Worm (Caenorhabditis elegans) whole organism, mixed stage, embryonic: ENCODE measurements around the gene F38E11.9.

Source experiments
- M03D4.4 ChIP-seq: sonication (generic microtip); optimal IDR thresholded peaks from 2 replicates; lab custom pipeline; 2017; ENCODE audit warnings: mild to moderate bottlenecking, missing genetic modification characterization, missing compliant biosample characterization
- bed-3 ChIP-seq: fragments of 200-800 bp; sonication (Bioruptor generic); optimal IDR thresholded peaks from 3 replicates; lab custom pipeline; 2018; ENCODE audit warnings: mild to moderate bottlenecking, missing genetic modification characterization, moderate library complexity, missing compliant biosample characterization
- blmp-1 ChIP-seq: fragments of 150-350 bp; optimal IDR thresholded peaks from 2 replicates; lab custom pipeline; 2014; ENCODE audit warnings: missing biosample characterization, missing genetic modification characterization
- ceh-39 ChIP-seq: fragments of 150-350 bp; optimal IDR thresholded peaks from 2 replicates; lab custom pipeline; 2014; ENCODE audit warnings: missing biosample characterization, missing genetic modification characterization
- ceh-43 ChIP-seq: fragments of 200-800 bp; sonication (Bioruptor generic); optimal IDR thresholded peaks from 2 replicates; lab custom pipeline; 2018; ENCODE audit warnings: mild to moderate bottlenecking, missing genetic modification characterization, moderate library complexity, missing compliant biosample characterization
- ceh-83 ChIP-seq: fragments of 200-800 bp; sonication (Bioruptor generic); optimal IDR thresholded peaks from 2 replicates; lab custom pipeline; 2018; ENCODE audit warnings: mild to moderate bottlenecking, missing genetic modification characterization, missing compliant biosample characterization
- ces-1 ChIP-seq: fragments of 150-350 bp; optimal IDR thresholded peaks from 2 replicates; lab custom pipeline; 2014; ENCODE audit warnings: missing biosample characterization, missing genetic modification reagents, missing genetic modification characterization
- drap-1 ChIP-seq: fragments of 200-800 bp; sonication (Bioruptor generic); optimal IDR thresholded peaks from 3 replicates; lab custom pipeline; 2018; ENCODE audit warnings: mild to moderate bottlenecking, missing genetic modification characterization, missing compliant biosample characterization
- elt-1 ChIP-seq: sonication (generic microtip); optimal IDR thresholded peaks from 2 replicates; lab custom pipeline; 2017; ENCODE audit warnings: missing genetic modification characterization, mild to moderate bottlenecking, missing compliant biosample characterization, antibody characterized with exemption, moderate library complexity, borderline replicate concordance; ENCODE audit not compliant: insufficient read depth
- elt-3 ChIP-seq: fragments of 150-350 bp; optimal IDR thresholded peaks from 2 replicates; lab custom pipeline; 2014; ENCODE audit warnings: missing biosample characterization, missing genetic modification characterization
- flh-1 ChIP-seq: fragments of 200-800 bp; sonication (Bioruptor generic); optimal IDR thresholded peaks from 2 replicates; lab custom pipeline; 2018; ENCODE audit warnings: mild to moderate bottlenecking, missing genetic modification characterization, moderate library complexity, missing compliant biosample characterization
- ham-2 ChIP-seq: fragments of 200-800 bp; sonication (Bioruptor generic); optimal IDR thresholded peaks from 2 replicates; lab custom pipeline; 2018; ENCODE audit warnings: mild to moderate bottlenecking, missing genetic modification characterization, missing compliant biosample characterization
- hlh-1 ChIP-seq: fragments of 150-350 bp; optimal IDR thresholded peaks from 2 replicates; lab custom pipeline; 2014; ENCODE audit warnings: missing biosample characterization, missing genetic modification reagents, missing genetic modification characterization
- lin-13 ChIP-seq: fragments of 150-350 bp; optimal IDR thresholded peaks from 2 replicates; lab custom pipeline; 2014; ENCODE audit warnings: missing biosample characterization, missing genetic modification characterization
- lin-32 ChIP-seq: fragments of 200-800 bp; sonication (Bioruptor generic); optimal IDR thresholded peaks from 2 replicates; lab custom pipeline; 2018; ENCODE audit warnings: mild to moderate bottlenecking, missing genetic modification characterization, missing compliant biosample characterization
- lsy-2 ChIP-seq: fragments of 150-350 bp; optimal IDR thresholded peaks from 2 replicates; lab custom pipeline; 2014; ENCODE audit warnings: missing biosample characterization, missing genetic modification characterization
- mab-5 ChIP-seq: fragments of 150-350 bp; optimal IDR thresholded peaks from 2 replicates; lab custom pipeline; 2014; ENCODE audit warnings: missing biosample characterization, missing genetic modification characterization
- mls-2 ChIP-seq: sonication (generic microtip); optimal IDR thresholded peaks from 2 replicates; lab custom pipeline; 2016; ENCODE audit warnings: mild to moderate bottlenecking, missing genetic modification characterization, moderate library complexity, missing compliant biosample characterization
- nhr-12 ChIP-seq: fragments of 150-350 bp; optimal IDR thresholded peaks from 2 replicates; lab custom pipeline; 2014; ENCODE audit warnings: missing biosample characterization, missing genetic modification characterization
- nhr-2 ChIP-seq: fragments of 150-350 bp; optimal IDR thresholded peaks from 2 replicates; lab custom pipeline; 2014; ENCODE audit warnings: missing biosample characterization, missing genetic modification characterization
- nhr-28 ChIP-seq: fragments of 150-350 bp; optimal IDR thresholded peaks from 2 replicates; lab custom pipeline; 2014; ENCODE audit warnings: missing biosample characterization, missing genetic modification characterization
- nhr-76 ChIP-seq: sonication (generic microtip); optimal IDR thresholded peaks from 2 replicates; lab custom pipeline; 2017; ENCODE audit warnings: missing biosample characterization, missing genetic modification characterization
- pha-4 ChIP-seq: fragments of 150-350 bp; optimal IDR thresholded peaks from 2 replicates; lab custom pipeline; 2018; ENCODE audit warnings: missing biosample characterization, missing genetic modification reagents, missing genetic modification characterization
- sem-2 ChIP-seq: fragments of 200-800 bp; sonication (Bioruptor generic); optimal IDR thresholded peaks from 2 replicates; lab custom pipeline; 2018; ENCODE audit warnings: mild to moderate bottlenecking, missing genetic modification characterization, missing compliant biosample characterization
- sptf-1 ChIP-seq: sonication (generic microtip); optimal IDR thresholded peaks from 2 replicates; lab custom pipeline; 2017; ENCODE audit warnings: mild to moderate bottlenecking, missing genetic modification characterization, moderate library complexity, missing compliant biosample characterization
- tbx-8 ChIP-seq: fragments of 200-800 bp; sonication (Bioruptor generic); optimal IDR thresholded peaks from 2 replicates; lab custom pipeline; 2018; ENCODE audit warnings: mild to moderate bottlenecking, missing genetic modification characterization, moderate library complexity, missing compliant biosample characterization
- unc-120 ChIP-seq: sonication (generic microtip); optimal IDR thresholded peaks from 2 replicates; lab custom pipeline; 2017; ENCODE audit warnings: missing genetic modification characterization, missing compliant biosample characterization; ENCODE audit not compliant: poor library complexity, severe bottlenecking
- unc-62 ChIP-seq: fragments of 150-350 bp; optimal IDR thresholded peaks from 2 replicates; lab custom pipeline; 2014; ENCODE audit warnings: missing biosample characterization, missing genetic modification reagents, missing genetic modification characterization
- zip-8 ChIP-seq: fragments of 150-350 bp; optimal IDR thresholded peaks from 2 replicates; lab custom pipeline; 2014; ENCODE audit warnings: missing biosample characterization, missing genetic modification characterization
- ztf-11 ChIP-seq: fragments of 150-350 bp; optimal IDR thresholded peaks from 2 replicates; lab custom pipeline; 2014; ENCODE audit warnings: missing biosample characterization, missing genetic modification characterization

Gene F38E11.9

ce11 chrIV:9403761-9404420 is 39.9 kb downstream of the F38E11.9 start:
- no peak for TF ChIP-seq flh-1 (GFP tag; lab: Kevin White, UChicago)
- no peak for TF ChIP-seq sptf-1 (tag; lab: Kevin White, UChicago)
- TF ChIP-seq elt-1, result no peak
- no peak for TF ChIP-seq unc-120 (tag; lab: Kevin White, UChicago)
- TF ChIP-seq hlh-1 (tag; lab: Kevin White, UChicago), result no peak
- TF ChIP-seq bed-3, result no peak
- TF ChIP-seq nhr-12 (tag; lab: Kevin White, UChicago), result no peak
- TF ChIP-seq elt-3 (tag; lab: Kevin White, UChicago), result no peak
- TF ChIP-seq lsy-2 (tag; lab: Kevin White, UChicago), result no peak
- TF ChIP-seq M03D4.4, result no peak
- TF ChIP-seq lin-13 (tag; lab: Kevin White, UChicago), result no peak
- no peak for TF ChIP-seq unc-62 (GFP tag; lab: Kevin White, UChicago)
- no peak for TF ChIP-seq nhr-76 (tag; lab: Kevin White, UChicago)
- TF ChIP-seq ceh-83 (GFP tag; lab: Kevin White, UChicago), result no peak
- TF ChIP-seq blmp-1, result no peak
- TF ChIP-seq ham-2 (GFP tag; lab: Kevin White, UChicago), result no peak
- no peak for TF ChIP-seq tbx-8 (GFP tag; lab: Kevin White, UChicago)
- no peak for TF ChIP-seq nhr-28
- TF ChIP-seq ceh-43 (GFP tag; lab: Kevin White, UChicago), result no peak

ce11 chrIV:9401715-9402114 is 42.1 kb downstream of the F38E11.9 start, which contains the start of gene F56D5.6:
TSS of gene F56D5.6 (plus strand) at chrIV:9401922.
- TF ChIP-seq nhr-76 (tag; lab: Kevin White, UChicago) (no peak), ceh-83 (GFP tag; lab: Kevin White, UChicago) (no peak), bed-3 (no peak), M03D4.4 (no peak), ham-2 (GFP tag; lab: Kevin White, UChicago) (no peak), lin-32 (GFP tag; lab: Kevin White, UChicago) (no peak), drap-1 (GFP tag; lab: Kevin White, UChicago) (no peak), ceh-39 (tag; lab: Kevin White, UChicago) (no peak), lsy-2 (tag; lab: Kevin White, UChicago) (no peak), blmp-1 (no peak), ces-1 (GFP tag; lab: Kevin White, UChicago) (no peak), ceh-43 (GFP tag; lab: Kevin White, UChicago) (no peak), sem-2 (GFP tag; lab: Kevin White, UChicago) (no peak), ztf-11 (tag; lab: Kevin White, UChicago) (no peak)
- TF ChIP-seq, all 35 proteins: peak for 0

ce11 chrIV:9398512-9398911 is 45.3 kb downstream of the F38E11.9 start, which contains the start of gene F56D5.2:
TSS of gene F56D5.2 (minus strand) at chrIV:9398612.
- no peak for TF ChIP-seq nhr-28
- no peak for TF ChIP-seq elt-1
- no peak for TF ChIP-seq drap-1 (GFP tag; lab: Kevin White, UChicago)
- TF ChIP-seq mab-5 (tag; lab: Kevin White, UChicago), result no peak
- TF ChIP-seq lin-13 (tag; lab: Kevin White, UChicago), result no peak
- no peak for TF ChIP-seq pha-4 (tag; lab: Kevin White, UChicago)

ce11 chrIV:9397278-9397677 is 46.6 kb downstream of the F38E11.9 start, which contains the start of gene F56D5.3:
TSS of gene F56D5.3 (plus strand) at chrIV:9397578.
- TF ChIP-seq nhr-12 (tag; lab: Kevin White, UChicago) (no peak), lin-13 (tag; lab: Kevin White, UChicago) (no peak), unc-120 (tag; lab: Kevin White, UChicago) (no peak), mls-2 (tag; lab: Kevin White, UChicago) (no peak), elt-1 (no peak), tbx-8 (GFP tag; lab: Kevin White, UChicago) (no peak), nhr-2 (tag; lab: Kevin White, UChicago) (no peak)

ce11 chrIV:9396118-9396517 is 47.7 kb downstream of the F38E11.9 start, which contains the start of gene col-121:
TSS of gene col-121 (minus strand) at chrIV:9396218.
- TF ChIP-seq zip-8 (tag; lab: Kevin White, UChicago) (no peak), elt-1 (peak; percentile 87), elt-3 (tag; lab: Kevin White, UChicago) (peak; percentile 37)
